Fruit fly (Drosophila melanogaster): ENCODE results near the gene Cpr67Fa2.
A peak's percentile ranks its signal among the peaks of the same experiment; 100 is the strongest.

DNA sequence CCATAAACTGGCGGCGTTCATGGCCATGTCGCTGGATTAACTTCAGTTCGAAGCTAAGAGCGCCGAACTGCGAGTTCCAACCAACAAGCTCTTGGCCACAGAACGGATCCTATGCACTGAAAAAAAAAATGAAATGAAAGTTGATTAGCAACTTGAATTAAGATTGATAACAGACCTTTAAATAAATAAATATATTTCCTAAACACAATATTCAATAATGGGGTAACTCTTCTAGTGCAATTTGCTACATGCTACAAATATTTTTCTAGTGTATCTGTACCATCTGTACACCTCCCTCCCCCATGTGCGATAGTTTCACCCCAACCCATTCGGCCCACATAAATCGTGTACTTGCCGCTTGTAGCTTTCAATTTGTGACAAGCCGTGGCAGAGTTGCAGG lies 18.1 kb downstream of the Cpr67Fa2 start:
- TF ChIP-seq CG8319 (GFP tag; optimal IDR thresholded peaks at IDR 0.05) = no peak
- no peak for TF ChIP-seq CG3919 (GFP tag; optimal IDR thresholded peaks at IDR 0.05)
- no peak for TF ChIP-seq dac (GFP tag; optimal IDR thresholded peaks at IDR 0.05)
- TF ChIP-seq OdsH (GFP tag; optimal IDR thresholded peaks at IDR 0.05) = no peak
- TF ChIP-seq pdm3 (GFP tag; optimal IDR thresholded peaks at IDR 0.05) = no peak
- TF ChIP-seq CG8119 (GFP tag; IDR thresholded peaks at IDR 0.05) = peak; percentile 44; the same call in 1 of the 3 replicates
- TF ChIP-seq CG11762 (GFP tag; optimal IDR thresholded peaks at IDR 0.05; ENCODE audit: insufficient read depth) = no peak
- TF ChIP-seq CG11902 (GFP tag; optimal IDR thresholded peaks at IDR 0.05) = no peak
- TF ChIP-seq Eip78C (GFP tag) = peak; percentile 55
- TF ChIP-seq Met (GFP tag; optimal IDR thresholded peaks at IDR 0.05) = no peak
- TF ChIP-seq CG6163 (GFP tag; IDR thresholded peaks at IDR 0.05) = peak; percentile 58
- TF ChIP-seq ss (GFP tag; optimal IDR thresholded peaks at IDR 0.05) = no peak

All from whole organism, prepupa.